Worm (Caenorhabditis elegans): ENCODE results near the gene hut-1.

Gene hut-1

ce11 chrIII:12713862-12714261 lies 2.5 kb downstream of the hut-1 start:
- no peak for TF ChIP-seq tbx-11 (GFP tag; IDR thresholded peaks at IDR 0.05)
- no peak for TF ChIP-seq tra-4 (tag; optimal IDR thresholded peaks at IDR 0.05)
- no peak for TF ChIP-seq sea-1 (GFP tag; conservative IDR thresholded peaks at IDR 0.05)
- TF ChIP-seq aly-1 (tag; optimal IDR thresholded peaks at IDR 0.05): no peak
- no peak for TF ChIP-seq ceh-36 (tag; optimal IDR thresholded peaks at IDR 0.05)
- peak; percentile 66 for TF ChIP-seq ama-1 (optimal IDR thresholded peaks at IDR 0.05)
- no peak for TF ChIP-seq flt-1 (GFP tag; IDR thresholded peaks at IDR 0.05)
- TF ChIP-seq hmbx-1 (tag; optimal IDR thresholded peaks at IDR 0.05): no peak
- peak; percentile 27 for TF ChIP-seq F13C5.2 (tag; optimal IDR thresholded peaks at IDR 0.05)
- TF ChIP-seq tbx-37 (GFP tag; conservative IDR thresholded peaks at IDR 0.05): no peak
- TF ChIP-seq hmg-4 (GFP tag; optimal IDR thresholded peaks at IDR 0.05): no peak

ce11 chrIII:12714266-12714665 lies 2.9 kb downstream of the hut-1 start, which contains the start of gene ssl-1:
Gene ssl-1 (plus strand): TSS chrIII:12714566.
- TF ChIP-seq sea-1 (GFP tag; conservative IDR thresholded peaks at IDR 0.05) (no peak), F13C5.2 (tag; optimal IDR thresholded peaks at IDR 0.05) (no peak), pes-1 (GFP tag; IDR thresholded peaks at IDR 0.05) (no peak), flt-1 (GFP tag; IDR thresholded peaks at IDR 0.05) (no peak), hmbx-1 (tag; optimal IDR thresholded peaks at IDR 0.05) (no peak)

ce11 chrIII:12728149-12728548 lies 16.8 kb downstream of the hut-1 start:
- TF ChIP-seq F13C5.2 (tag; optimal IDR thresholded peaks at IDR 0.05): no peak
- TF ChIP-seq ceh-13 (GFP tag; optimal IDR thresholded peaks at IDR 0.05): no peak
- no peak for TF ChIP-seq ceh-36 (tag; optimal IDR thresholded peaks at IDR 0.05)
- TF ChIP-seq flt-1 (GFP tag; IDR thresholded peaks at IDR 0.05): no peak
- TF ChIP-seq tra-4 (tag; optimal IDR thresholded peaks at IDR 0.05): no peak
- no peak for TF ChIP-seq B0310.2 (tag; optimal IDR thresholded peaks at IDR 0.05)
- no peak for TF ChIP-seq hnd-1 (tag; optimal IDR thresholded peaks at IDR 0.05)
- no peak for TF ChIP-seq hmbx-1 (tag; optimal IDR thresholded peaks at IDR 0.05)
- no peak for TF ChIP-seq aly-1 (tag; optimal IDR thresholded peaks at IDR 0.05)
- no peak for TF ChIP-seq ama-1 (optimal IDR thresholded peaks at IDR 0.05)
- TF ChIP-seq ets-7 (tag; optimal IDR thresholded peaks at IDR 0.05): no peak
- TF ChIP-seq tbx-37 (GFP tag; conservative IDR thresholded peaks at IDR 0.05): no peak
- no peak; the same call in 1 of the 2 replicates for TF ChIP-seq pes-1 (GFP tag; IDR thresholded peaks at IDR 0.05)
- no peak for TF ChIP-seq hmg-4 (GFP tag; optimal IDR thresholded peaks at IDR 0.05)
- TF ChIP-seq scrt-1 (GFP tag; IDR thresholded peaks at IDR 0.05): no peak
- no peak for TF ChIP-seq sea-1 (GFP tag; conservative IDR thresholded peaks at IDR 0.05)
- no peak for TF ChIP-seq tbx-11 (GFP tag; IDR thresholded peaks at IDR 0.05)

- no peak for TF ChIP-seq B0310.2 (tag; optimal IDR thresholded peaks at IDR 0.05)
- TF ChIP-seq tbx-11 (GFP tag; IDR thresholded peaks at IDR 0.05): no peak
- TF ChIP-seq ama-1 (optimal IDR thresholded peaks at IDR 0.05): no peak
- no peak for TF ChIP-seq ceh-13 (GFP tag; optimal IDR thresholded peaks at IDR 0.05)
- no peak for TF ChIP-seq ets-7 (tag; optimal IDR thresholded peaks at IDR 0.05)
- no peak for TF ChIP-seq hmbx-1 (tag; optimal IDR thresholded peaks at IDR 0.05)
- no peak for TF ChIP-seq sea-1 (GFP tag; conservative IDR thresholded peaks at IDR 0.05)
- no peak for TF ChIP-seq tbx-37 (GFP tag; conservative IDR thresholded peaks at IDR 0.05)
- TF ChIP-seq hmg-4 (GFP tag; optimal IDR thresholded peaks at IDR 0.05): no peak
- TF ChIP-seq F13C5.2 (tag; optimal IDR thresholded peaks at IDR 0.05): no peak
- no peak for TF ChIP-seq aly-1 (tag; optimal IDR thresholded peaks at IDR 0.05)
- no peak for TF ChIP-seq pes-1 (GFP tag; IDR thresholded peaks at IDR 0.05)
- TF ChIP-seq flt-1 (GFP tag; IDR thresholded peaks at IDR 0.05): no peak
- no peak for TF ChIP-seq ceh-36 (tag; optimal IDR thresholded peaks at IDR 0.05)
- no peak for TF ChIP-seq hnd-1 (tag; optimal IDR thresholded peaks at IDR 0.05)
- no peak for TF ChIP-seq scrt-1 (GFP tag; IDR thresholded peaks at IDR 0.05)
These were observed 27.6 kb downstream of the hut-1 start for ce11 chrIII:12738935-12739334.

ce11 chrIII:12740313-12740712 lies 29.0 kb downstream of the hut-1 start:
- TF ChIP-seq sea-1 (GFP tag; conservative IDR thresholded peaks at IDR 0.05): no peak
- no peak for TF ChIP-seq ets-7 (tag; optimal IDR thresholded peaks at IDR 0.05)
- TF ChIP-seq ceh-36 (tag; optimal IDR thresholded peaks at IDR 0.05): no peak
- TF ChIP-seq hnd-1 (tag; optimal IDR thresholded peaks at IDR 0.05): no peak
- no peak for TF ChIP-seq B0310.2 (tag; optimal IDR thresholded peaks at IDR 0.05)
- no peak for TF ChIP-seq hmg-4 (GFP tag; optimal IDR thresholded peaks at IDR 0.05)
- no peak for TF ChIP-seq aly-1 (tag; optimal IDR thresholded peaks at IDR 0.05)
- no peak for TF ChIP-seq ceh-13 (GFP tag; optimal IDR thresholded peaks at IDR 0.05)
- TF ChIP-seq F13C5.2 (tag; optimal IDR thresholded peaks at IDR 0.05): no peak
- TF ChIP-seq tbx-37 (GFP tag; conservative IDR thresholded peaks at IDR 0.05): no peak
- TF ChIP-seq flt-1 (GFP tag; IDR thresholded peaks at IDR 0.05): no peak
- no peak for TF ChIP-seq tra-4 (tag; optimal IDR thresholded peaks at IDR 0.05)
- TF ChIP-seq ama-1 (optimal IDR thresholded peaks at IDR 0.05): no peak
- TF ChIP-seq pes-1 (GFP tag; IDR thresholded peaks at IDR 0.05): no peak
- no peak for TF ChIP-seq tbx-11 (GFP tag; IDR thresholded peaks at IDR 0.05)
- no peak for TF ChIP-seq scrt-1 (GFP tag; IDR thresholded peaks at IDR 0.05)
- TF ChIP-seq hmbx-1 (tag; optimal IDR thresholded peaks at IDR 0.05): no peak

- TF ChIP-seq pes-1 (GFP tag; IDR thresholded peaks at IDR 0.05): no peak
These were observed 32.2 kb downstream of the hut-1 start for ce11 chrIII:12743515-12743914.

ce11 chrIII:12746369-12746855 lies 35.1 kb downstream of the hut-1 start, which contains the start of gene Y111B2A.21:
Gene Y111B2A.21 (plus strand): TSS chrIII:12746419.
- no peak for TF ChIP-seq ama-1 (optimal IDR thresholded peaks at IDR 0.05)
- no peak for TF ChIP-seq ets-7 (tag; optimal IDR thresholded peaks at IDR 0.05)
- TF ChIP-seq ceh-36 (tag; optimal IDR thresholded peaks at IDR 0.05): no peak
- no peak for TF ChIP-seq sea-1 (GFP tag; conservative IDR thresholded peaks at IDR 0.05)
- TF ChIP-seq hmbx-1 (tag; optimal IDR thresholded peaks at IDR 0.05): no peak
- no peak for TF ChIP-seq pes-1 (GFP tag; IDR thresholded peaks at IDR 0.05)
- no peak for TF ChIP-seq scrt-1 (GFP tag; IDR thresholded peaks at IDR 0.05)
- TF ChIP-seq hmg-4 (GFP tag; optimal IDR thresholded peaks at IDR 0.05): no peak
- no peak for TF ChIP-seq flt-1 (GFP tag; IDR thresholded peaks at IDR 0.05)
- no peak for TF ChIP-seq tra-4 (tag; optimal IDR thresholded peaks at IDR 0.05)
- TF ChIP-seq tbx-37 (GFP tag; conservative IDR thresholded peaks at IDR 0.05): no peak
- no peak for TF ChIP-seq B0310.2 (tag; optimal IDR thresholded peaks at IDR 0.05)

Data from whole organism, early embryonic.